Worm (Caenorhabditis elegans) whole organism, L4 larva: ENCODE data around the gene cosa-1.

Experiments
- F26F4.8 ChIP-seq: fragments of 200-800 bp; sonication (Bioruptor generic); conservative IDR thresholded peaks from 2 replicates; pipeline ENCODE4 v1.3.6; 2022; ENCODE audit warnings: missing genetic modification characterization, missing compliant biosample characterization
- F37D6.2 ChIP-seq: sonication (generic microtip); optimal IDR thresholded peaks from 2 replicates; lab custom pipeline; 2016; ENCODE audit warnings: mild to moderate bottlenecking, missing genetic modification characterization, missing compliant biosample characterization
- F49E8.2 ChIP-seq: sonication (generic microtip); optimal IDR thresholded peaks from 2 replicates; lab custom pipeline; 2016; ENCODE audit warnings: missing compliant biosample characterization, mild to moderate bottlenecking, missing genetic modification characterization, borderline replicate concordance
- ZK546.5 ChIP-seq, 2 experiments: sonication (generic microtip); optimal IDR thresholded peaks; 2 replicates each; lab custom pipeline; 2017; ENCODE audit warnings: missing biosample characterization in 2 of 2, missing genetic modification characterization in 2 of 2
- ama-1 ChIP-seq: fragments of 150-350 bp; optimal IDR thresholded peaks from 2 replicates; lab custom pipeline; 2014; ENCODE audit warnings: inconsistent platforms, mixed read lengths
- attf-4 ChIP-seq: sonication (generic microtip); optimal IDR thresholded peaks from 3 replicates; lab custom pipeline; 2017; ENCODE audit warnings: missing biosample characterization, missing genetic modification characterization
- ceh-62 ChIP-seq: sonication (generic microtip); optimal IDR thresholded peaks from 2 replicates; lab custom pipeline; 2017; ENCODE audit warnings: missing biosample characterization, missing genetic modification characterization
- ctbp-1 ChIP-seq: fragments of 200-800 bp; sonication (Bioruptor generic); IDR thresholded peaks from 2 replicates; pipeline ENCODE4 v1.3.6; 2022; ENCODE audit warnings: missing genetic modification reagents, missing genetic modification characterization, missing compliant biosample characterization
- daf-8 ChIP-seq: fragments of 200-800 bp; sonication (Bioruptor generic); IDR thresholded peaks from 2 replicates; pipeline ENCODE4 v1.3.6; 2022; ENCODE audit warnings: missing genetic modification characterization, missing compliant biosample characterization
- dmd-6 ChIP-seq: fragments of 200-800 bp; sonication (Bioruptor generic); IDR thresholded peaks from 2 replicates; pipeline ENCODE4 v1.3.6; 2022; ENCODE audit warnings: missing genetic modification reagents, missing genetic modification characterization, missing compliant biosample characterization
- egl-27 ChIP-seq: sonication (generic microtip); optimal IDR thresholded peaks from 3 replicates; lab custom pipeline; 2017; ENCODE audit warnings: missing biosample characterization, missing genetic modification reagents, missing genetic modification characterization
- fkh-10 ChIP-seq: fragments of 150-350 bp; optimal IDR thresholded peaks from 2 replicates; lab custom pipeline; 2014; ENCODE audit warnings: missing biosample characterization, missing genetic modification reagents, missing genetic modification characterization
- fos-1 ChIP-seq: fragments of 150-350 bp; optimal IDR thresholded peaks from 2 replicates; lab custom pipeline; 2014; ENCODE audit warnings: missing biosample characterization, missing genetic modification characterization
- gei-8 ChIP-seq: fragments of 200-800 bp; sonication (Bioruptor generic); optimal IDR thresholded peaks from 2 replicates; lab custom pipeline; 2018; ENCODE audit warnings: mild to moderate bottlenecking, missing genetic modification characterization, missing compliant biosample characterization
- hif-1 ChIP-seq, 2 experiments: sonication (generic microtip); optimal IDR thresholded peaks; 2 replicates each; lab custom pipeline; 2016 to 2017; ENCODE audit warnings: missing compliant biosample characterization in 2 of 2, missing genetic modification characterization in 2 of 2, missing genetic modification reagents in 2 of 2, missing genotype in 2 of 2, mild to moderate bottlenecking in 1 of 2
- hmg-1.1 ChIP-seq: fragments of 200-800 bp; sonication (Bioruptor generic); IDR thresholded peaks from 2 replicates; pipeline ENCODE4 v1.3.6; 2022; ENCODE audit warnings: missing genetic modification reagents, missing genetic modification characterization, missing compliant biosample characterization
- jun-1 ChIP-seq: fragments of 150-350 bp; optimal IDR thresholded peaks from 2 replicates; lab custom pipeline; 2014; ENCODE audit warnings: missing biosample characterization, missing genetic modification reagents, missing genetic modification characterization
- lin-38 ChIP-seq: fragments of 200-800 bp; sonication (Bioruptor generic); IDR thresholded peaks from 2 replicates; pipeline ENCODE4 v1.3.6; 2022; ENCODE audit warnings: missing genetic modification reagents, missing genetic modification characterization, missing compliant biosample characterization
- lir-3 ChIP-seq: sonication (generic microtip); optimal IDR thresholded peaks from 2 replicates; lab custom pipeline; 2016; ENCODE audit warnings: mild to moderate bottlenecking, missing genetic modification characterization, missing compliant biosample characterization
- lsy-2 ChIP-seq, 2 experiments: fragments of 150-350 bp in 1 of 2; sonication (generic microtip) in 1 of 2; optimal IDR thresholded peaks; 2 replicates each; lab custom pipeline; 2014 to 2017; ENCODE audit warnings: missing biosample characterization in 2 of 2, missing genetic modification characterization in 2 of 2
- madf-9 ChIP-seq: fragments of 200-800 bp; sonication (Bioruptor generic); conservative IDR thresholded peaks from 2 replicates; pipeline ENCODE4 v1.3.6; 2022; ENCODE audit warnings: missing genetic modification reagents, missing genetic modification characterization, missing compliant biosample characterization
- mdl-1 ChIP-seq, 2 experiments: fragments of 150-350 bp in 1 of 2; sonication (generic microtip) in 1 of 2; optimal IDR thresholded peaks; 2 replicates each; lab custom pipeline; 2014 to 2017; ENCODE audit warnings: missing biosample characterization in 2 of 2, missing genetic modification characterization in 2 of 2
- mxl-2 ChIP-seq: fragments of 200-800 bp; sonication (Bioruptor generic); conservative IDR thresholded peaks from 2 replicates; pipeline ENCODE4 v1.3.6; 2022; ENCODE audit warnings: missing genetic modification reagents, missing genetic modification characterization, missing compliant biosample characterization
- nhr-102 ChIP-seq: sonication (generic microtip); optimal IDR thresholded peaks from 2 replicates; lab custom pipeline; 2016; ENCODE audit warnings: mild to moderate bottlenecking, missing genetic modification characterization, moderate library complexity, missing compliant biosample characterization
- nhr-11 ChIP-seq: fragments of 150-350 bp; optimal IDR thresholded peaks from 2 replicates; lab custom pipeline; 2014; ENCODE audit warnings: missing biosample characterization, missing genetic modification characterization
- nhr-237 ChIP-seq: sonication (generic microtip); optimal IDR thresholded peaks from 2 replicates; lab custom pipeline; 2017; ENCODE audit warnings: missing biosample characterization, missing genetic modification characterization
- nhr-25 ChIP-seq: sonication (generic microtip); optimal IDR thresholded peaks from 2 replicates; lab custom pipeline; 2017; ENCODE audit warnings: missing genetic modification characterization, mild to moderate bottlenecking, missing compliant biosample characterization, antibody characterized with exemption, moderate library complexity, borderline replicate concordance; ENCODE audit not compliant: insufficient read depth
- nhr-28 ChIP-seq: fragments of 150-350 bp; optimal IDR thresholded peaks from 2 replicates; lab custom pipeline; 2014; ENCODE audit warnings: missing biosample characterization, missing genetic modification characterization
- nhr-6 ChIP-seq: fragments of 150-350 bp; optimal IDR thresholded peaks from 2 replicates; lab custom pipeline; 2014; ENCODE audit warnings: missing biosample characterization, missing genetic modification characterization
- nhr-76 ChIP-seq: fragments of 150-350 bp; optimal IDR thresholded peaks from 2 replicates; lab custom pipeline; 2014; ENCODE audit warnings: missing biosample characterization, missing genetic modification characterization
- nhr-77 ChIP-seq: fragments of 150-350 bp; optimal IDR thresholded peaks from 2 replicates; lab custom pipeline; 2014; ENCODE audit warnings: missing biosample characterization, missing genetic modification characterization
- pha-4 ChIP-seq, 2 experiments: fragments of 150-350 bp in 1 of 2; fragments of 200-800 bp in 1 of 2; sonication (Bioruptor generic) in 1 of 2; IDR thresholded peaks in 1 of 2; optimal IDR thresholded peaks in 1 of 2; 2 replicates each; pipeline versions ENCODE4 v1.3.6 to Lab custom; 2014 to 2022; ENCODE audit warnings: missing genetic modification characterization in 2 of 2, missing genetic modification reagents in 2 of 2, missing biosample characterization in 1 of 2, missing compliant biosample characterization in 1 of 2
- pqm-1 ChIP-seq: sonication (generic microtip); optimal IDR thresholded peaks from 2 replicates; lab custom pipeline; 2017; ENCODE audit warnings: missing biosample characterization, missing genetic modification characterization
- rbr-2 ChIP-seq: sonication (generic microtip); optimal IDR thresholded peaks from 2 replicates; lab custom pipeline; 2016; ENCODE audit warnings: missing genotype, missing genetic modification characterization, missing compliant biosample characterization
- saeg-2 ChIP-seq: fragments of 200-800 bp; sonication (Bioruptor generic); IDR thresholded peaks from 2 replicates; pipeline ENCODE4 v1.3.6; 2022; ENCODE audit warnings: missing genetic modification reagents, missing genetic modification characterization, missing compliant biosample characterization
- sdz-12 ChIP-seq: fragments of 200-800 bp; sonication (Bioruptor generic); optimal IDR thresholded peaks from 2 replicates; lab custom pipeline; 2018; ENCODE audit warnings: mild to moderate bottlenecking, missing genetic modification characterization, missing compliant biosample characterization
- set-16 ChIP-seq: fragments of 200-800 bp; sonication (Bioruptor generic); IDR thresholded peaks from 2 replicates; pipeline ENCODE4 v1.3.6; 2022; ENCODE audit warnings: missing genetic modification reagents, missing genetic modification characterization, missing compliant biosample characterization
- skn-1 ChIP-seq: fragments of 150-350 bp; optimal IDR thresholded peaks from 2 replicates; lab custom pipeline; 2014; ENCODE audit warnings: missing biosample characterization, missing genetic modification characterization
- snpc-1.2 ChIP-seq: fragments of 200-800 bp; sonication (Bioruptor generic); IDR thresholded peaks from 2 replicates; pipeline ENCODE4 v1.3.6; 2022; ENCODE audit warnings: missing genetic modification reagents, missing genetic modification characterization, missing compliant biosample characterization
- spr-1 ChIP-seq: sonication (generic microtip); optimal IDR thresholded peaks from 2 replicates; lab custom pipeline; 2016; ENCODE audit warnings: mild to moderate bottlenecking, missing genetic modification characterization, missing compliant biosample characterization
- spr-3 ChIP-seq: fragments of 200-800 bp; sonication (Bioruptor generic); optimal IDR thresholded peaks from 2 replicates; lab custom pipeline; 2018; ENCODE audit warnings: mild to moderate bottlenecking, missing genetic modification characterization, missing compliant biosample characterization
- tag-97 ChIP-seq: fragments of 200-800 bp; sonication (Bioruptor generic); IDR thresholded peaks from 2 replicates; pipeline ENCODE4 v1.3.6; 2022; ENCODE audit warnings: missing genetic modification characterization, missing compliant biosample characterization
- tra-1 ChIP-seq: fragments of 200-800 bp; sonication (Bioruptor generic); IDR thresholded peaks from 2 replicates; pipeline ENCODE4 v1.3.6; 2022; ENCODE audit warnings: missing genetic modification reagents, missing genetic modification characterization, missing compliant biosample characterization
- unc-39 ChIP-seq: sonication (generic microtip); optimal IDR thresholded peaks from 2 replicates; lab custom pipeline; 2017; ENCODE audit warnings: missing biosample characterization, missing genetic modification characterization
- zfp-3 ChIP-seq: fragments of 200-800 bp; sonication (Bioruptor generic); conservative IDR thresholded peaks from 2 replicates; pipeline ENCODE4 v1.3.6; 2022; ENCODE audit warnings: missing genetic modification reagents, missing genetic modification characterization, missing compliant biosample characterization
- zip-2 ChIP-seq: fragments of 150-350 bp; optimal IDR thresholded peaks from 2 replicates; lab custom pipeline; 2014; ENCODE audit warnings: missing biosample characterization, missing genetic modification characterization

cosa-1 gene

ce11 chrIII:2711527-2711926 is 14.4 kb upstream of the cosa-1 start (continued):
- TF ChIP-seq fos-1 (tag; lab: Kevin White, UChicago), result no peak
- TF ChIP-seq attf-4 (tag; lab: Kevin White, UChicago), result no peak
- TF ChIP-seq nhr-237 (tag; lab: Kevin White, UChicago), result no peak
- TF ChIP-seq pqm-1 (tag; lab: Kevin White, UChicago), result no peak
- no peak for TF ChIP-seq daf-8 (GFP tag; lab: Robert Waterston, UW)
- TF ChIP-seq ctbp-1, result no peak
- no peak for TF ChIP-seq nhr-28 (tag; lab: Kevin White, UChicago)
- TF ChIP-seq F26F4.8 (GFP tag; lab: Robert Waterston, UW), result 0 out of 2 replicates have a peak, but pooled peaks have one; percentile 50
- no peak for TF ChIP-seq lsy-2 (tag; optimal IDR thresholded peaks at IDR 0.05; lab: Kevin White, UChicago)
- TF ChIP-seq nhr-77 (tag; lab: Kevin White, UChicago), result no peak
- no peak for TF ChIP-seq ZK546.5 (tag; optimal IDR thresholded peaks at IDR 0.05; lab: Kevin White, UChicago)
- TF ChIP-seq nhr-102 (tag; lab: Kevin White, UChicago), result no peak
- TF ChIP-seq zfp-3 (GFP tag; lab: Robert Waterston, UW), result no peak
- TF ChIP-seq tag-97 (GFP tag; lab: Robert Waterston, UW), result no peak
- TF ChIP-seq lir-3, result no peak
- no peak for TF ChIP-seq hif-1 (tag; optimal IDR thresholded peaks at IDR 0.05; lab: Kevin White, UChicago)
- TF ChIP-seq mdl-1 (tag; optimal IDR thresholded peaks at IDR 0.05; lab: Kevin White, UChicago), result no peak
- no peak for TF ChIP-seq nhr-11
- peak; percentile 51; the same call in 1 of the 2 replicates for TF ChIP-seq snpc-1.2 (GFP tag; lab: Robert Waterston, UW)
- no peak for TF ChIP-seq dmd-6 (GFP tag; lab: Robert Waterston, UW)
- no peak for TF ChIP-seq nhr-76
- TF ChIP-seq lin-38, result peak; percentile 59
- no peak for TF ChIP-seq madf-9 (GFP tag; lab: Robert Waterston, UW)
- no peak for TF ChIP-seq F49E8.2 (tag; lab: Kevin White, UChicago)
- no peak for TF ChIP-seq jun-1 (tag; lab: Kevin White, UChicago)
- TF ChIP-seq unc-39 (tag; lab: Kevin White, UChicago), result no peak
- no peak for TF ChIP-seq nhr-6 (tag; lab: Kevin White, UChicago)
- TF ChIP-seq egl-27 (tag; lab: Kevin White, UChicago), result no peak
- TF ChIP-seq set-16 (GFP tag; lab: Robert Waterston, UW), result no peak
- no peak for TF ChIP-seq skn-1
- peak; percentile 49; the same call in 1 of the 2 replicates for TF ChIP-seq pha-4 (GFP tag; IDR thresholded peaks at IDR 0.05; lab: Robert Waterston, UW)
- TF ChIP-seq pha-4 (tag; optimal IDR thresholded peaks at IDR 0.05; lab: Kevin White, UChicago), result no peak

- 0 out of 2 replicates have a peak, but pooled peaks have one; percentile 15 for TF ChIP-seq tra-1
- no peak for TF ChIP-seq jun-1 (tag; lab: Kevin White, UChicago)
Observed at ce11 chrIII:2716514-2716913, 9.4 kb upstream of the cosa-1 start, which contains the start of gene tmem-132. TSS of gene tmem-132 (minus strand) at chrIII:2716614.

- TF ChIP-seq nhr-25, result no peak
- TF ChIP-seq spr-1 (tag; lab: Kevin White, UChicago), result no peak
- TF ChIP-seq daf-8 (GFP tag; lab: Robert Waterston, UW), result no peak
- TF ChIP-seq mxl-2 (GFP tag; lab: Robert Waterston, UW), result no peak
- TF ChIP-seq hmg-1.1 (GFP tag; lab: Robert Waterston, UW), result no peak
- no peak for TF ChIP-seq saeg-2 (GFP tag; lab: Robert Waterston, UW)
- no peak for TF ChIP-seq sdz-12 (GFP tag; lab: Kevin White, UChicago)
- no peak for TF ChIP-seq zip-2 (tag; lab: Kevin White, UChicago)
- TF ChIP-seq rbr-2 (tag; lab: Kevin White, UChicago), result no peak
- TF ChIP-seq spr-3 (GFP tag; lab: Kevin White, UChicago), result no peak
- TF ChIP-seq ama-1 (lab: Kevin White, UChicago), result no peak
- TF ChIP-seq madf-9 (GFP tag; lab: Robert Waterston, UW), result no peak
- no peak for TF ChIP-seq fkh-10 (GFP tag; lab: Kevin White, UChicago)
- TF ChIP-seq lsy-2 (tag; optimal IDR thresholded peaks at IDR 0.05; lab: Kevin White, UChicago), result no peak
- TF ChIP-seq ceh-62 (tag; lab: Kevin White, UChicago), result no peak
- no peak for TF ChIP-seq gei-8
- TF ChIP-seq F37D6.2, result no peak
Observed at ce11 chrIII:2724992-2725220, 1.0 kb upstream of the cosa-1 start, which contains the start of gene Y71H2AM.11. TSS of gene Y71H2AM.11 (minus strand) at chrIII:2725092.
